Fruit fly (Drosophila melanogaster) whole organism, embryonic: ENCODE results near the gene CG32568.

Experiments used
- CG11247 ChIP-seq: fragments of 200-800 bp; sonication (Bioruptor generic); IDR thresholded peaks from 2 replicates; pipeline ENCODE4 v1.3.6; 2022; ENCODE audit warnings: missing biosample characterization, missing genetic modification characterization
- CG12391 ChIP-seq: fragments of 200-800 bp; sonication (Bioruptor generic); optimal IDR thresholded peaks from 3 replicates; lab custom pipeline; 2018; ENCODE audit warnings: missing biosample characterization, mild to moderate bottlenecking, missing genetic modification characterization, moderate library complexity
- CG17829 ChIP-seq: fragments of 200-800 bp; optimal IDR thresholded peaks from 2 replicates; lab custom pipeline; 2019; ENCODE audit warnings: missing biosample characterization, mild to moderate bottlenecking, missing genetic modification characterization, moderate library complexity
- GATAe ChIP-seq: fragments of 200-800 bp; sonication (Bioruptor generic); conservative IDR thresholded peaks from 2 replicates; pipeline ENCODE4 v1.3.6; 2022; ENCODE audit warnings: missing biosample characterization, missing genetic modification characterization
- lov ChIP-seq, 2 experiments: fragments of 200-800 bp in 1 of 2; fragments of >200 bp in 1 of 2; sonication (Bioruptor generic) in 1 of 2; IDR thresholded peaks in 1 of 2; optimal IDR thresholded peaks in 1 of 2; 2 replicates in 1 of 2; 3 replicates in 1 of 2; pipeline versions ENCODE4 v1.3.6 to Lab custom; 2017 to 2022; ENCODE audit warnings: missing biosample characterization in 1 of 2, missing genetic modification characterization in 1 of 2
- pan ChIP-seq, 4 experiments: fragments of >200 bp in 3 of 4; fragments of 200-800 bp in 1 of 4; sonication (Bioruptor generic) in 1 of 4; optimal IDR thresholded peaks in 3 of 4; IDR thresholded peaks in 1 of 4; 2 replicates each; pipeline versions ENCODE4 v1.3.6 to Lab custom; 2017 to 2022; ENCODE audit warnings: missing biosample characterization in 2 of 4, missing genetic modification characterization in 2 of 4, mixed read lengths in 1 of 4
- tio ChIP-seq: fragments of 200-800 bp; sonication (Bioruptor generic); optimal IDR thresholded peaks from 2 replicates; lab custom pipeline; 2017; ENCODE audit warnings: missing biosample characterization, missing genetic modification characterization, inconsistent platforms

DNA sequence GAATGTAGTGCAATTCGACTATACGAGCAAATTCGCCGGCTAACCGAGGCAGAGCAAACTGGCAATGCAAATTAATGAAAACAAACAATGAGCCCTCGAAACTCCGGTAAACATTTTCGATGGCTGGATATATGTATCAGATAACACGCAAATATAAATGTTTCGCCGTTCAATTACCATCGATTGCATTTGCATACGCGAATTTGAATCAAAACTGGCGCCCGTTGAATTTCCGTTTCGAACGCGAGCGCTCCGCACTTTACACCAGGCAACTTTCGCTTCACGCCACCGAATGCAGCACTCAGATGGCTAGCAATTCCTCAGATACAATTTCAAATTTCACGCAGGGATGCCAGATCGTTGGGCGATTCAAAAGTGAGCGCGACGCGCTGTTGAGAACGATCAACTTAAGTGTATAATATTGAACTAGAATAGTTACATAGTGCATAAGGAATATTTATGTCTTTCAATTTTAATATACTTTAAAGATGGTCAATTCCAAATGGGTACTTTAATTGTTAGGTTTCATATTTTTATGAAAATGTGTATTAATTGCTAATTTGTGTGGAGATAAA is 42.5 kb downstream of the CG32568 start, which contains the start of gene if:
- TF ChIP-seq CG11247 (GFP tag; lab: Robert Waterston, UW) (no peak), CG12391 (tag; lab: Kevin White, UChicago) (no peak), tio (GFP tag; lab: Kevin White, UChicago) (no peak), GATAe (no peak), pan (optimal IDR thresholded peaks at IDR 0.05; lab: Kevin White, UChicago) (no peak), pan (GFP tag; optimal IDR thresholded peaks at IDR 0.05 in 1 of 2, IDR thresholded peaks at IDR 0.05 in 1 of 2) (no peak), CG17829 (no peak), lov (optimal IDR thresholded peaks at IDR 0.05; lab: Kevin White, UChicago) (no peak), lov (GFP tag; IDR thresholded peaks at IDR 0.05; lab: Robert Waterston, UW) (no peak)
